Fruit fly (Drosophila melanogaster): ENCODE measurements around the gene CG32536.

The CG32536 gene

DNA sequence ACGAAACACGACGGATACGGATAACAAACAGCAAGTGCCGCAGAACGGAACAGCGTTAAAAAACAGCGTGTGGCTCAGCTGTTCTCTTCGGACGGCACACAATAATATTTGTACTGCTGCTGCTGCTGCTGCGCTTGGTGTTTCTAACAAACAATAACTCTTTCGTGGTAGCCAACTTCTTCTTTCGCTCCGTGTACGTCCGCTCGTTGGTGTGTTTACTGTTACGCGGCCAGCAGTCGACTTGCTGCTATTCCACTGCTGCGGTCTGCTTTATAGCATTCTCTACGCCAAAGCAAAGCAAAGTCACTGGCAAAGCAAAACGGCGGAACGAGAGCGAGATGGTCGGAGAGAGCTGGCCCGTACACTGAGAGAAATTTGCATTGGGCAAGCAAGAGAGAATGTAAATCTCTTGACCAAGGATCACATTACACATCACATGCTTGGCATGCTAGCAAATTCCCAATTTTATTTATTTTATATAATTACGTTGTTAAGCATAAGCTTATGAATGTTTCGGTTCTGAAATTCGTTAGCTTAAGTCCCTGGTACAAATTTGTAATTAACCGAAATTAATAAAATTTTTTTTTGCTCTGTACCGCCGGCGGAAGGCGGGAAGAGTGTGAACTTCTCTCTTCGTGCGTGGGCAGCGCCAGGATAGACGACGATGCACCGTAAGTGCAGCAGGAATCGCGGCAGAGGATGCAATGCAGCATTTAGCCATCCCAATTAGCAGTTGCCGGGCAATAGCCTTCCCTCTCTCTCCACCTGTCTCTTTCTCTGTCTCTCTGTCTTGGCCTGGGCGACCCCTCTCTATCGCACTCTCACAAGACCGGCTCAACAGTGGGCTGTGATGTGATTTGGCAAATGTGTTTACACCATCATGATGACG lies 45.4 kb upstream of the CG32536 start, which contains the start of gene out:
Gene out, minus strand, starts transcription at position 287 of the 889 bp plus-strand sequence.
- peak; percentile 24 to 74 for TF ChIP-seq cnc (optimal IDR thresholded peaks at IDR 0.05)
- peak; percentile 83 for TF ChIP-seq CG5204 (GFP tag; optimal IDR thresholded peaks at IDR 0.05)
- TF ChIP-seq CG11617 (GFP tag; optimal IDR thresholded peaks at IDR 0.05) = peak; percentile 95
- TF ChIP-seq Crg-1 (GFP tag; optimal IDR thresholded peaks at IDR 0.05) = peak; percentile 73
- peak; percentile 88 for TF ChIP-seq CG7045 (GFP tag; optimal IDR thresholded peaks at IDR 0.05)
- peak; percentile 56 for TF ChIP-seq cic (GFP tag; optimal IDR thresholded peaks at IDR 0.05)
- peak; percentile 84 for TF ChIP-seq CG12768 (GFP tag; optimal IDR thresholded peaks at IDR 0.05)
- TF ChIP-seq ovo (GFP tag; optimal IDR thresholded peaks at IDR 0.05) = peak; percentile 73
- peak; percentile 78 for TF ChIP-seq Clk (GFP tag; optimal IDR thresholded peaks at IDR 0.05)
- TF ChIP-seq pad (GFP tag; optimal IDR thresholded peaks at IDR 0.05) = peak; percentile 80
- peak; percentile 84 for TF ChIP-seq CG33017 (tag; optimal IDR thresholded peaks at IDR 0.05)
- TF ChIP-seq kay (GFP tag; ENCODE audit: borderline replicate concordance) = peak; percentile 43
- TF ChIP-seq CG1620 (GFP tag; optimal IDR thresholded peaks at IDR 0.05) = peak; percentile 87
- peak; percentile 78 for TF ChIP-seq tj (GFP tag; optimal IDR thresholded peaks at IDR 0.05)
- peak; percentile 76 for TF ChIP-seq Hr96 (GFP tag; optimal IDR thresholded peaks at IDR 0.05)
- peak; percentile 85 for TF ChIP-seq CG14711 (tag; optimal IDR thresholded peaks at IDR 0.05)
- peak; percentile 80 for TF ChIP-seq toe (GFP tag; optimal IDR thresholded peaks at IDR 0.05)
- peak; percentile 94 for TF ChIP-seq bab1 (GFP tag; optimal IDR thresholded peaks at IDR 0.05)
- TF ChIP-seq CG7101 (tag; optimal IDR thresholded peaks at IDR 0.05) = peak; percentile 94
- peak; percentile 77 for TF ChIP-seq Mnt (GFP tag; optimal IDR thresholded peaks at IDR 0.05)

DNA sequence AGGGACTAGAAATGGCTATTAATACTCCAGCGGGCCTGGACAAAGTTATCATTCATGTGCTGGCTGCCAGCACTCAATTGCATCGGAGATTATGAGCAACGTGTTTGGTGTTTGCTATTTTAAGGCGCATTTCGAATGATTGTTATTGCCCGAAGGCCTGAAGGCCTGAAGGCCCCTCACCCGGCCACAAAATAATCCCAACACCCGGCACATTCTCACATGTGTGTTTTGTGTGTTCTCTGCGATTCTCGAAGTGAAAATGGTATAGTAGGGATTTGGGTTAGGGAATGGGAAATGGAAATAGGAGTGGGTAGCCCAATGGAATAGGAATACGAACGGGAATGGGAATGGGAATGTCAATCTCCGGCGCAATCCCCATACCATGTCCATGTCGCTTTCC lies 42.2 kb upstream of the CG32536 start:
- TF ChIP-seq Hr96 (GFP tag; optimal IDR thresholded peaks at IDR 0.05) (no peak), CG33017 (tag; optimal IDR thresholded peaks at IDR 0.05) (no peak)

DNA sequence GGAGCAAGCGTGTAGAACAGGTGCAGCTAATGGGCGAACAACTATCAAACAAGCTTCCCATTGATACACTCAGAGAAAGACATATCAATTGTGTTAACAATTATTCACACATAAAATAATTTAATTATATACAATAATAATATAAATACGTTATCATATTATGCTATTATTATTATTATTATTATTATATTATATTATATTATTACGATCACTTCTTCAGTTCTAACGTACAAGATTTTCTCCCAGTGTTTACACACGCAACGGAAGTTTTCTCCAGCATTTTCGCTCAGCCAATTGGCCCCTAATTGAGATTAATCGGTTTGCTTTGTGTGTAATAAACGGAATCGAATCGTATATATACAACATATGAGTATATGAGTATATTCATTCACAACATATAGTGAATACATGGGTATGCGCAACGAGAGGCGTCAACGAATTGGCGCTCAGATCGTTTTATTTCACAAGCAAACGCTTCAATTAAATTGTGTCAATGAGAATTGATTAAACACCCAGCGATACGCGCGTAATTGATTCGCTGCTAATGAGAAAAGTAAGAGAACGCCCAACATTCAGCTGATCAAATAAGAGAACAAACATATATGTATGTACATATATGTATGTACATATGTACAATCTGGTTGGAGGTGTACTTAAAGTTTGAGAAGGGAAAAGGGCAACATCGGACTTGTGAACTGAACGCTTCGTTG lies 40.5 kb upstream of the CG32536 start:
- TF ChIP-seq tj (GFP tag; optimal IDR thresholded peaks at IDR 0.05) = peak; percentile 34
- peak; percentile 70 for TF ChIP-seq CG14711 (tag; optimal IDR thresholded peaks at IDR 0.05)
- TF ChIP-seq CG33017 (tag; optimal IDR thresholded peaks at IDR 0.05) = peak; percentile 71
- no peak for TF ChIP-seq ovo (GFP tag; optimal IDR thresholded peaks at IDR 0.05)
- peak; percentile 50 for TF ChIP-seq bab1 (GFP tag; optimal IDR thresholded peaks at IDR 0.05)
- TF ChIP-seq CG5204 (GFP tag; optimal IDR thresholded peaks at IDR 0.05) = no peak
- TF ChIP-seq Mnt (GFP tag; optimal IDR thresholded peaks at IDR 0.05) = no peak
- peak; percentile 69 for TF ChIP-seq CG11617 (GFP tag; optimal IDR thresholded peaks at IDR 0.05)
- TF ChIP-seq pad (GFP tag; optimal IDR thresholded peaks at IDR 0.05) = peak; percentile 44
- TF ChIP-seq cic (GFP tag; optimal IDR thresholded peaks at IDR 0.05) = peak; percentile 49
- TF ChIP-seq kay (GFP tag; ENCODE audit: borderline replicate concordance) = no peak
- TF ChIP-seq Hr96 (GFP tag; optimal IDR thresholded peaks at IDR 0.05) = no peak
- TF ChIP-seq CG1620 (GFP tag; optimal IDR thresholded peaks at IDR 0.05) = no peak
- peak; percentile 77 for TF ChIP-seq CG7101 (tag; optimal IDR thresholded peaks at IDR 0.05)
- TF ChIP-seq Clk (GFP tag; optimal IDR thresholded peaks at IDR 0.05) = no peak

DNA sequence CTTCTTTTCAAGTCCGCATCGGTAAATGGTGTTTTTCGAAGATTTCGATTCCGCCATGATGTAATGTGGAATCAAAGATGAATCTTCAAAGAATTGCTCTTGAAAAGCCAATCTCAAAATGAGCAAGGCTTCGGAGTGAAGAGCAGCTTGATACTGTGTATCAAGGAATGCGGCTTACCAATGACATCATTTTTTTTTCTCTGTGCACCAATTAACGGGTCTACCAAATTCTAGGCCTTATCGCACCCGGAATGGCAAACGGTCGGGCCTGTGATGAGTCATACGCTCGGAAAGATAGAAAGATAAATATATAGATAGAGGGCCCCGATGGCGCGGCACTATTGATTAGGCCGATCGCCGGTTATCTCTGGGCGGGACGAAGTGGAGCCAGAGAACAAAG lies 39.9 kb upstream of the CG32536 start:
- TF ChIP-seq Hr96 (GFP tag; optimal IDR thresholded peaks at IDR 0.05) (no peak), ovo (GFP tag; optimal IDR thresholded peaks at IDR 0.05) (peak; percentile 16)

dm6 chrX:19315421-19316260 lies 38.9 kb upstream of the CG32536 start:
- TF ChIP-seq CG11617 (GFP tag; optimal IDR thresholded peaks at IDR 0.05) (no peak), CG33017 (tag; optimal IDR thresholded peaks at IDR 0.05) (no peak), tj (GFP tag; optimal IDR thresholded peaks at IDR 0.05) (peak; percentile 15), kay (GFP tag; ENCODE audit: borderline replicate concordance) (peak; percentile 79), toe (GFP tag; optimal IDR thresholded peaks at IDR 0.05) (no peak), cic (GFP tag; optimal IDR thresholded peaks at IDR 0.05) (peak; percentile 30), Clk (GFP tag; optimal IDR thresholded peaks at IDR 0.05) (no peak), CG1620 (GFP tag; optimal IDR thresholded peaks at IDR 0.05) (no peak), pad (GFP tag; optimal IDR thresholded peaks at IDR 0.05) (no peak), Crg-1 (GFP tag; optimal IDR thresholded peaks at IDR 0.05) (no peak), bab1 (GFP tag; optimal IDR thresholded peaks at IDR 0.05) (no peak), Hr96 (GFP tag; optimal IDR thresholded peaks at IDR 0.05) (no peak), CG7101 (tag; optimal IDR thresholded peaks at IDR 0.05) (no peak), cnc (optimal IDR thresholded peaks at IDR 0.05) (peak; percentile 86 to 90), Mnt (GFP tag; optimal IDR thresholded peaks at IDR 0.05) (peak; percentile 14)

Measured in whole organism, adult.